Worm (Caenorhabditis elegans) whole organism, midembryonic: ENCODE measurements around the gene catp-8.
A peak's percentile ranks its signal among the peaks of the same experiment; 100 is the strongest.
"Not testable (repeated sequence)": the region's sequence is repeated elsewhere in the genome, so short reads cannot be mapped to it uniquely, and the experiment has no call there.

ENCODE experiments used
- flt-1 ChIP-seq: fragments of 200-800 bp; sonication (Bioruptor generic); IDR thresholded peaks from 2 replicates; pipeline ENCODE4 v1.3.6; 2022; ENCODE audit warnings: missing genetic modification characterization, missing compliant biosample characterization
- med-1 ChIP-seq: sonication (generic microtip); optimal IDR thresholded peaks from 2 replicates; lab custom pipeline; 2017; ENCODE audit warnings: missing genetic modification characterization, mild to moderate bottlenecking, missing compliant biosample characterization, antibody characterized with exemption, missing genetic modification reagents; ENCODE audit not compliant: insufficient read depth
- tab-1 ChIP-seq: fragments of 200-800 bp; sonication (Bioruptor generic); IDR thresholded peaks from 2 replicates; pipeline ENCODE4 v1.3.6; 2022; ENCODE audit warnings: missing genetic modification characterization, missing compliant biosample characterization

ce11 chrIV:11497312-11497711 is 18.3 kb upstream of the catp-8 start:
- TF ChIP-seq tab-1: peak; percentile 56; the same call in 1 of the 2 replicates
- peak; percentile 82 for TF ChIP-seq flt-1
- TF ChIP-seq med-1 (GFP tag; lab: Kevin White, UChicago): not testable (repeated sequence)
